Worm (Caenorhabditis elegans) whole organism, young adult: ENCODE measurements around the gene F55A4.3.

ENCODE experiments used
- B0019.2 ChIP-seq: fragments of 200-800 bp; sonication (Bioruptor generic); conservative IDR thresholded peaks from 2 replicates; pipeline ENCODE4 v1.3.6; 2022; ENCODE audit warnings: missing genetic modification reagents, missing genetic modification characterization, missing compliant biosample characterization
- B0035.1 ChIP-seq: sonication (generic microtip); optimal IDR thresholded peaks from 2 replicates; lab custom pipeline; 2016; ENCODE audit warnings: missing genetic modification characterization, mild to moderate bottlenecking, missing compliant biosample characterization, missing genotype, missing genetic modification reagents
- B0336.3 ChIP-seq: fragments of 200-800 bp; sonication (Bioruptor generic); IDR thresholded peaks from 2 replicates; pipeline ENCODE4 v1.3.6; 2022; ENCODE audit warnings: missing genetic modification characterization, missing compliant biosample characterization
- C17E4.6 ChIP-seq: fragments of 200-800 bp; sonication (Bioruptor generic); IDR thresholded peaks from 2 replicates; pipeline ENCODE4 v1.3.6; 2022; ENCODE audit warnings: missing genetic modification reagents, missing genetic modification characterization, missing compliant biosample characterization
- F39B2.1 ChIP-seq: fragments of 200-800 bp; sonication (Bioruptor generic); IDR thresholded peaks from 2 replicates; pipeline ENCODE4 v1.3.6; 2022; ENCODE audit warnings: missing genetic modification reagents, missing genetic modification characterization, missing compliant biosample characterization
- F52B5.7 ChIP-seq: sonication (generic microtip); optimal IDR thresholded peaks from 2 replicates; lab custom pipeline; 2016; ENCODE audit warnings: mild to moderate bottlenecking, missing genetic modification characterization, missing compliant biosample characterization
- F55B11.4 ChIP-seq: sonication (generic microtip); optimal IDR thresholded peaks from 2 replicates; lab custom pipeline; 2016; ENCODE audit warnings: missing compliant biosample characterization, missing genetic modification characterization, borderline replicate concordance; ENCODE audit not compliant: insufficient read depth
- K12H6.12 ChIP-seq: fragments of 200-800 bp; sonication (Bioruptor generic); optimal IDR thresholded peaks from 2 replicates; lab custom pipeline; 2018; ENCODE audit warnings: mild to moderate bottlenecking, missing genetic modification characterization, missing compliant biosample characterization
- T26A5.8 ChIP-seq: sonication (generic microtip); optimal IDR thresholded peaks from 2 replicates; lab custom pipeline; 2016; ENCODE audit warnings: missing genetic modification characterization, missing compliant biosample characterization
- Y53F4B.3 ChIP-seq: fragments of 200-800 bp; sonication (Bioruptor generic); IDR thresholded peaks from 2 replicates; pipeline ENCODE4 v1.3.6; 2022; ENCODE audit warnings: missing genetic modification reagents, missing genetic modification characterization, missing compliant biosample characterization
- Y95B8A.8 ChIP-seq: fragments of 200-800 bp; sonication (Bioruptor generic); IDR thresholded peaks from 2 replicates; pipeline ENCODE4 v1.3.6; 2022; ENCODE audit warnings: missing genetic modification reagents, missing genetic modification characterization, missing compliant biosample characterization
- ceh-100 ChIP-seq: fragments of 200-800 bp; sonication (Bioruptor generic); IDR thresholded peaks from 2 replicates; pipeline ENCODE4 v1.3.6; 2022; ENCODE audit warnings: missing genetic modification reagents, missing genetic modification characterization, missing compliant biosample characterization
- ceh-58 ChIP-seq: fragments of 200-800 bp; sonication (Bioruptor generic); IDR thresholded peaks from 2 replicates; pipeline ENCODE4 v1.3.6; 2022; ENCODE audit warnings: missing genetic modification characterization, missing compliant biosample characterization
- ceh-91 ChIP-seq: fragments of 200-800 bp; sonication (Bioruptor generic); IDR thresholded peaks from 2 replicates; pipeline ENCODE4 v1.3.6; 2022; ENCODE audit warnings: missing genetic modification reagents, missing genetic modification characterization, missing compliant biosample characterization
- dox-1 ChIP-seq: fragments of 200-800 bp; sonication (Bioruptor generic); IDR thresholded peaks from 2 replicates; pipeline ENCODE4 v1.3.6; 2022; ENCODE audit warnings: missing genetic modification reagents, missing genetic modification characterization, missing compliant biosample characterization
- dpff-1 ChIP-seq: sonication (generic microtip); optimal IDR thresholded peaks from 2 replicates; lab custom pipeline; 2017; ENCODE audit warnings: mild to moderate bottlenecking, missing genetic modification characterization, missing compliant biosample characterization
- egl-18 ChIP-seq: fragments of 200-800 bp; sonication (Bioruptor generic); IDR thresholded peaks from 2 replicates; pipeline ENCODE4 v1.3.6; 2022; ENCODE audit warnings: missing genetic modification reagents, missing genetic modification characterization, missing compliant biosample characterization
- fkh-3 ChIP-seq: sonication (generic microtip); optimal IDR thresholded peaks from 2 replicates; lab custom pipeline; 2016; ENCODE audit warnings: mild to moderate bottlenecking, missing genetic modification characterization, missing compliant biosample characterization
- gei-17 ChIP-seq: fragments of 200-800 bp; sonication (Bioruptor generic); optimal IDR thresholded peaks from 2 replicates; lab custom pipeline; 2018; ENCODE audit warnings: mild to moderate bottlenecking, missing genetic modification characterization, missing compliant biosample characterization
- hlh-26 ChIP-seq: fragments of 200-800 bp; sonication (Bioruptor generic); conservative IDR thresholded peaks from 2 replicates; pipeline ENCODE4 v1.3.6; 2022; ENCODE audit warnings: missing genetic modification reagents, missing genetic modification characterization, missing compliant biosample characterization
- hsf-1 ChIP-seq: fragments of 200-800 bp; sonication (Bioruptor generic); IDR thresholded peaks from 2 replicates; pipeline ENCODE4 v1.3.6; 2022; ENCODE audit warnings: missing genetic modification reagents, missing genetic modification characterization, missing compliant biosample characterization
- madf-3 ChIP-seq: fragments of 200-800 bp; sonication (Bioruptor generic); IDR thresholded peaks from 2 replicates; pipeline ENCODE4 v1.3.6; 2022; ENCODE audit warnings: missing genetic modification reagents, missing genetic modification characterization, missing compliant biosample characterization
- madf-6 ChIP-seq: fragments of 200-800 bp; sonication (Bioruptor generic); IDR thresholded peaks from 2 replicates; pipeline ENCODE4 v1.3.6; 2022; ENCODE audit warnings: missing genetic modification reagents, missing genetic modification characterization, missing compliant biosample characterization
- madf-8 ChIP-seq: fragments of 200-800 bp; sonication (Bioruptor generic); conservative IDR thresholded peaks from 2 replicates; pipeline ENCODE4 v1.3.6; 2022; ENCODE audit warnings: missing genetic modification reagents, missing genetic modification characterization, missing compliant biosample characterization
- mcd-1 ChIP-seq: fragments of 200-800 bp; sonication (Bioruptor generic); IDR thresholded peaks from 2 replicates; pipeline ENCODE4 v1.3.6; 2022; ENCODE audit warnings: missing genetic modification reagents, missing genetic modification characterization, missing compliant biosample characterization
- nfya-1 ChIP-seq: sonication (generic microtip); optimal IDR thresholded peaks from 2 replicates; lab custom pipeline; 2017; ENCODE audit warnings: antibody characterized with exemption, missing compliant biosample characterization, missing genetic modification characterization, borderline replicate concordance; ENCODE audit not compliant: insufficient read depth
- nfya-2 ChIP-seq: fragments of 200-800 bp; sonication (Bioruptor generic); IDR thresholded peaks from 2 replicates; pipeline ENCODE4 v1.3.6; 2022; ENCODE audit warnings: missing genetic modification reagents, missing genetic modification characterization, missing compliant biosample characterization
- nhr-120 ChIP-seq: fragments of 200-800 bp; sonication (Bioruptor generic); IDR thresholded peaks from 2 replicates; pipeline ENCODE4 v1.3.6; 2022; ENCODE audit warnings: missing genetic modification characterization, missing compliant biosample characterization
- nhr-179 ChIP-seq: sonication (generic microtip); optimal IDR thresholded peaks from 2 replicates; lab custom pipeline; 2016; ENCODE audit warnings: mild to moderate bottlenecking, missing genetic modification characterization, missing compliant biosample characterization
- snpc-1.1 ChIP-seq: sonication (generic microtip); optimal IDR thresholded peaks from 2 replicates; lab custom pipeline; 2017; ENCODE audit warnings: missing genetic modification characterization, mild to moderate bottlenecking, missing compliant biosample characterization, antibody characterized with exemption, moderate library complexity, missing genotype, missing genetic modification reagents; ENCODE audit not compliant: insufficient read depth
- snpc-1.3 ChIP-seq: sonication (generic microtip); optimal IDR thresholded peaks from 2 replicates; lab custom pipeline; 2017; ENCODE audit warnings: missing genetic modification characterization, mild to moderate bottlenecking, missing compliant biosample characterization, antibody characterized with exemption, moderate library complexity, missing genotype, missing genetic modification reagents; ENCODE audit not compliant: insufficient read depth
- snpc-4 ChIP-seq, 5 experiments: fragments of 150-350 bp in 1 of 5; sonication (generic microtip) in 4 of 5; optimal IDR thresholded peaks; 2 replicates each; lab custom pipeline; 2014 to 2018; ENCODE audit warnings: missing genetic modification characterization in 5 of 5, missing biosample characterization in 3 of 5, antibody characterized with exemption in 2 of 5, mild to moderate bottlenecking in 2 of 5, missing compliant biosample characterization in 2 of 5, missing genotype in 2 of 5, moderate library complexity in 2 of 5, missing genetic modification reagents in 1 of 5
- somi-1 ChIP-seq: fragments of 200-800 bp; sonication (Bioruptor generic); optimal IDR thresholded peaks from 2 replicates; lab custom pipeline; 2018; ENCODE audit warnings: mild to moderate bottlenecking, missing genetic modification characterization, missing compliant biosample characterization
- sptf-2 ChIP-seq: fragments of 200-800 bp; sonication (Bioruptor generic); optimal IDR thresholded peaks from 2 replicates; lab custom pipeline; 2018; ENCODE audit warnings: mild to moderate bottlenecking, missing genetic modification characterization, missing compliant biosample characterization
- zfh-2 ChIP-seq: fragments of 200-800 bp; sonication (Bioruptor generic); conservative IDR thresholded peaks from 2 replicates; pipeline ENCODE4 v1.3.6; 2022; ENCODE audit warnings: missing genetic modification reagents, missing genetic modification characterization, missing compliant biosample characterization
- zim-3 ChIP-seq: sonication (generic microtip); optimal IDR thresholded peaks from 2 replicates; lab custom pipeline; 2017; ENCODE audit warnings: mild to moderate bottlenecking, missing genetic modification characterization, moderate library complexity, missing compliant biosample characterization
- ztf-22 ChIP-seq: fragments of 200-800 bp; sonication (Bioruptor generic); optimal IDR thresholded peaks from 2 replicates; lab custom pipeline; 2018; ENCODE audit warnings: mild to moderate bottlenecking, missing genetic modification characterization, moderate library complexity, missing compliant biosample characterization
- ztf-25 ChIP-seq: fragments of 200-800 bp; sonication (Bioruptor generic); IDR thresholded peaks from 2 replicates; pipeline ENCODE4 v1.3.6; 2022; ENCODE audit warnings: missing genetic modification reagents, missing genetic modification characterization, missing compliant biosample characterization

The F55A4.3 gene

ce11 chrX:986463-986862 lies 38.4 kb downstream of the F55A4.3 start:
- TF ChIP-seq snpc-4 (GFP tag; optimal IDR thresholded peaks at IDR 0.05; lab: Kevin White, UChicago) (peak; percentile 61), snpc-4 (tag; optimal IDR thresholded peaks at IDR 0.05; lab: Kevin White, UChicago) (peak; percentile 37 to 87 (median 72)), dox-1 (0 out of 2 replicates have a peak, but pooled peaks have one; percentile 20), F55B11.4 (tag; lab: Kevin White, UChicago) (no peak), nfya-2 (GFP tag; lab: Robert Waterston, UW) (0 out of 2 replicates have a peak, but pooled peaks have one; percentile 43), ztf-22 (no peak), madf-6 (GFP tag; lab: Robert Waterston, UW) (no peak), nhr-179 (tag; lab: Kevin White, UChicago) (no peak), B0019.2 (no peak), sptf-2 (no peak), zim-3 (tag; lab: Kevin White, UChicago) (peak; percentile 37), Y95B8A.8 (GFP tag; lab: Robert Waterston, UW) (no peak), hsf-1 (GFP tag; lab: Robert Waterston, UW) (no peak), fkh-3 (no peak), nfya-1 (tag; lab: Kevin White, UChicago) (no peak), ztf-25 (no peak), K12H6.12 (no peak), madf-3 (no peak), ceh-100 (GFP tag; lab: Robert Waterston, UW) (no peak), mcd-1 (GFP tag; lab: Robert Waterston, UW) (0 out of 2 replicates have a peak, but pooled peaks have one; percentile 16), egl-18 (0 out of 2 replicates have a peak, but pooled peaks have one; percentile 11), zfh-2 (GFP tag; lab: Robert Waterston, UW) (peak; percentile 90)

ce11 chrX:982598-982997 lies 42.3 kb downstream of the F55A4.3 start:
- TF ChIP-seq nhr-120 (GFP tag; lab: Robert Waterston, UW), result 0 out of 2 replicates have a peak, but pooled peaks have one; percentile 56
- no peak for TF ChIP-seq gei-17 (GFP tag; lab: Kevin White, UChicago)
- TF ChIP-seq, all 124 proteins: peak for 1

ce11 chrX:980252-981009 lies 44.5 kb downstream of the F55A4.3 start, which contains the start of gene C44C1.1:
TSS of gene C44C1.1 (plus strand) at chrX:980776.
- TF ChIP-seq F52B5.7 (tag; lab: Kevin White, UChicago), result no peak
- TF ChIP-seq snpc-1.3 (tag; lab: Kevin White, UChicago), result no peak
- TF ChIP-seq T26A5.8 (tag; lab: Kevin White, UChicago), result no peak
- TF ChIP-seq B0035.1, result no peak
- TF ChIP-seq ceh-58, result no peak
- TF ChIP-seq madf-6 (GFP tag; lab: Robert Waterston, UW), result no peak
- no peak for TF ChIP-seq snpc-1.1 (tag; lab: Kevin White, UChicago)
- TF ChIP-seq somi-1 (GFP tag; lab: Kevin White, UChicago), result no peak
- no peak for TF ChIP-seq Y53F4B.3 (GFP tag; lab: Robert Waterston, UW)
- no peak for TF ChIP-seq B0336.3
- TF ChIP-seq F39B2.1 (GFP tag; lab: Robert Waterston, UW), result no peak
- TF ChIP-seq dpff-1 (tag; lab: Kevin White, UChicago), result no peak
- no peak for TF ChIP-seq hlh-26 (GFP tag; lab: Robert Waterston, UW)
- TF ChIP-seq B0019.2, result no peak
- no peak for TF ChIP-seq ceh-91 (GFP tag; lab: Robert Waterston, UW)
- TF ChIP-seq nhr-179 (tag; lab: Kevin White, UChicago), result no peak
- no peak for TF ChIP-seq C17E4.6 (GFP tag; lab: Robert Waterston, UW)
- TF ChIP-seq madf-8 (GFP tag; lab: Robert Waterston, UW), result no peak
